Worm (Caenorhabditis elegans) whole organism, L3 larva: ENCODE data around the gene ZK1236.1.

Source experiments
- R02D3.7 ChIP-seq: fragments of 150-350 bp; optimal IDR thresholded peaks from 2 replicates; lab custom pipeline; 2014; ENCODE audit warnings: missing biosample characterization, missing genetic modification characterization
- ZK546.5 ChIP-seq: sonication (generic microtip); optimal IDR thresholded peaks from 2 replicates; lab custom pipeline; 2017; ENCODE audit warnings: missing biosample characterization, missing genetic modification characterization
- aly-2 ChIP-seq: fragments of 150-350 bp; optimal IDR thresholded peaks from 2 replicates; lab custom pipeline; 2014; ENCODE audit warnings: missing biosample characterization, missing genetic modification characterization
- ama-1 ChIP-seq: fragments of 150-350 bp; optimal IDR thresholded peaks from 2 replicates; lab custom pipeline; 2018
- ceh-16 ChIP-seq: sonication (generic microtip); optimal IDR thresholded peaks from 2 replicates; lab custom pipeline; 2017; ENCODE audit warnings: missing biosample characterization, missing genetic modification characterization
- ceh-28 ChIP-seq: fragments of 150-350 bp; optimal IDR thresholded peaks from 2 replicates; lab custom pipeline; 2014; ENCODE audit warnings: missing biosample characterization, missing genetic modification reagents, missing genetic modification characterization
- ceh-82 ChIP-seq: fragments of 150-350 bp; optimal IDR thresholded peaks from 2 replicates; lab custom pipeline; 2014; ENCODE audit warnings: missing biosample characterization, missing genetic modification characterization
- ceh-9 ChIP-seq: sonication (generic microtip); optimal IDR thresholded peaks from 2 replicates; lab custom pipeline; 2018; ENCODE audit warnings: missing biosample characterization, missing genetic modification characterization
- daf-12 ChIP-seq: fragments of 150-350 bp; optimal IDR thresholded peaks from 2 replicates; lab custom pipeline; 2014; ENCODE audit warnings: missing biosample characterization, missing genetic modification reagents, missing genetic modification characterization
- egl-27 ChIP-seq: sonication (generic microtip); optimal IDR thresholded peaks from 4 replicates; lab custom pipeline; 2017; ENCODE audit warnings: missing biosample characterization, missing genetic modification reagents, missing genetic modification characterization
- egl-5 ChIP-seq: fragments of 150-350 bp; optimal IDR thresholded peaks from 2 replicates; lab custom pipeline; 2017; ENCODE audit warnings: missing biosample characterization, missing genetic modification reagents, missing genetic modification characterization, inconsistent platforms
- elt-1 ChIP-seq: fragments of 150-350 bp; optimal IDR thresholded peaks from 2 replicates; lab custom pipeline; 2014; ENCODE audit warnings: missing biosample characterization, missing genetic modification characterization
- elt-3 ChIP-seq, 3 experiments: fragments of 150-350 bp in 1 of 3; sonication (generic microtip) in 2 of 3; optimal IDR thresholded peaks; 2 replicates in 2 of 3; 4 replicates in 1 of 3; lab custom pipeline; 2014 to 2017; ENCODE audit warnings: missing biosample characterization in 3 of 3, missing genetic modification characterization in 3 of 3
- eor-1 ChIP-seq, 2 experiments: fragments of 150-350 bp; optimal IDR thresholded peaks; 2 replicates each; lab custom pipeline; 2014 to 2018; ENCODE audit warnings: missing biosample characterization in 2 of 2, missing genetic modification characterization in 2 of 2
- fkh-10 ChIP-seq: sonication (generic microtip); optimal IDR thresholded peaks from 2 replicates; lab custom pipeline; 2017; ENCODE audit warnings: missing biosample characterization, missing genetic modification reagents, missing genetic modification characterization
- fkh-2 ChIP-seq: fragments of 150-350 bp; optimal IDR thresholded peaks from 2 replicates; lab custom pipeline; 2014; ENCODE audit warnings: missing biosample characterization, missing genetic modification reagents, missing genetic modification characterization
- fos-1 ChIP-seq: fragments of 150-350 bp; optimal IDR thresholded peaks from 2 replicates; lab custom pipeline; 2014; ENCODE audit warnings: missing biosample characterization, missing genetic modification characterization
- hmg-11 ChIP-seq: sonication (generic microtip); optimal IDR thresholded peaks from 2 replicates; lab custom pipeline; 2016; ENCODE audit warnings: missing genetic modification characterization, missing compliant biosample characterization
- jun-1 ChIP-seq: fragments of 150-350 bp; optimal IDR thresholded peaks from 2 replicates; lab custom pipeline; 2014; ENCODE audit warnings: missing biosample characterization, missing genetic modification reagents, missing genetic modification characterization
- lin-15B ChIP-seq: fragments of 150-350 bp; optimal IDR thresholded peaks from 2 replicates; lab custom pipeline; 2014; ENCODE audit warnings: missing biosample characterization, missing genetic modification characterization
- lin-39 ChIP-seq: fragments of 150-350 bp; optimal IDR thresholded peaks from 2 replicates; lab custom pipeline; 2018; ENCODE audit warnings: missing biosample characterization, missing genetic modification reagents, missing genetic modification characterization
- lsy-12 ChIP-seq: sonication (generic microtip); optimal IDR thresholded peaks from 2 replicates; lab custom pipeline; 2016; ENCODE audit warnings: mild to moderate bottlenecking, missing genetic modification characterization, missing compliant biosample characterization
- mml-1 ChIP-seq: fragments of 150-350 bp; sonication (generic microtip); optimal IDR thresholded peaks from 3 replicates; lab custom pipeline; 2014; ENCODE audit warnings: missing biosample characterization, missing genetic modification characterization
- nfya-1 ChIP-seq: sonication (generic microtip); optimal IDR thresholded peaks from 2 replicates; lab custom pipeline; 2017; ENCODE audit warnings: missing genetic modification characterization, mild to moderate bottlenecking, missing compliant biosample characterization, antibody characterized with exemption, moderate library complexity; ENCODE audit not compliant: insufficient read depth
- nhr-11 ChIP-seq: fragments of 150-350 bp; optimal IDR thresholded peaks from 2 replicates; lab custom pipeline; 2014; ENCODE audit warnings: missing biosample characterization, missing genetic modification characterization
- nhr-12 ChIP-seq: fragments of 150-350 bp; optimal IDR thresholded peaks from 2 replicates; lab custom pipeline; 2014; ENCODE audit warnings: missing biosample characterization, missing genetic modification characterization
- nhr-23 ChIP-seq: fragments of 150-350 bp; optimal IDR thresholded peaks from 2 replicates; lab custom pipeline; 2014; ENCODE audit warnings: missing biosample characterization, missing genetic modification reagents, missing genetic modification characterization
- nhr-25 ChIP-seq: sonication (generic microtip); optimal IDR thresholded peaks from 2 replicates; lab custom pipeline; 2017; ENCODE audit warnings: missing biosample characterization, missing genetic modification characterization
- nhr-28 ChIP-seq: fragments of 150-350 bp; optimal IDR thresholded peaks from 2 replicates; lab custom pipeline; 2014; ENCODE audit warnings: missing biosample characterization, missing genetic modification characterization
- nhr-43 ChIP-seq: sonication (generic microtip); optimal IDR thresholded peaks from 2 replicates; lab custom pipeline; 2016; ENCODE audit warnings: mild to moderate bottlenecking, missing genetic modification characterization, missing compliant biosample characterization; ENCODE audit not compliant: poor library complexity, severe bottlenecking
- nhr-67 ChIP-seq: fragments of 150-350 bp; optimal IDR thresholded peaks from 2 replicates; lab custom pipeline; 2014; ENCODE audit warnings: missing biosample characterization, missing genetic modification characterization
- nhr-76 ChIP-seq: fragments of 150-350 bp; sonication (generic microtip); optimal IDR thresholded peaks from 5 replicates; lab custom pipeline; 2014; ENCODE audit warnings: missing biosample characterization, missing genetic modification characterization
- nhr-77 ChIP-seq: fragments of 150-350 bp; optimal IDR thresholded peaks from 2 replicates; lab custom pipeline; 2014; ENCODE audit warnings: missing biosample characterization, missing genetic modification characterization
- pha-4 ChIP-seq: fragments of 150-350 bp; optimal IDR thresholded peaks from 2 replicates; lab custom pipeline; 2014; ENCODE audit warnings: missing biosample characterization, missing genetic modification reagents, missing genetic modification characterization
- pqm-1 ChIP-seq: fragments of 150-350 bp; optimal IDR thresholded peaks from 2 replicates; lab custom pipeline; 2017; ENCODE audit warnings: missing biosample characterization, missing genetic modification characterization, inconsistent platforms
- sea-2 ChIP-seq: fragments of 150-350 bp; sonication (generic microtip); optimal IDR thresholded peaks from 4 replicates; lab custom pipeline; 2014; ENCODE audit warnings: missing biosample characterization, missing genetic modification reagents, missing genetic modification characterization
- skn-1 ChIP-seq: fragments of 150-350 bp; optimal IDR thresholded peaks from 2 replicates; lab custom pipeline; 2014; ENCODE audit warnings: missing biosample characterization, missing genetic modification characterization
- snpc-4 ChIP-seq: fragments of 150-350 bp; optimal IDR thresholded peaks from 2 replicates; lab custom pipeline; 2014; ENCODE audit warnings: missing biosample characterization, missing genetic modification characterization
- tbx-2 ChIP-seq: sonication (generic microtip); optimal IDR thresholded peaks from 2 replicates; lab custom pipeline; 2016; ENCODE audit warnings: mild to moderate bottlenecking, missing genetic modification characterization, missing compliant biosample characterization
- unc-39 ChIP-seq: sonication (generic microtip); optimal IDR thresholded peaks from 4 replicates; lab custom pipeline; 2017; ENCODE audit warnings: missing biosample characterization, missing genetic modification characterization
- zag-1 ChIP-seq: fragments of 150-350 bp; optimal IDR thresholded peaks from 2 replicates; lab custom pipeline; 2014; ENCODE audit warnings: missing biosample characterization, missing genetic modification characterization
- ztf-4 ChIP-seq: fragments of 150-350 bp; optimal IDR thresholded peaks from 2 replicates; lab custom pipeline; 2014; ENCODE audit warnings: missing biosample characterization, missing genetic modification characterization

Gene ZK1236.1

DNA sequence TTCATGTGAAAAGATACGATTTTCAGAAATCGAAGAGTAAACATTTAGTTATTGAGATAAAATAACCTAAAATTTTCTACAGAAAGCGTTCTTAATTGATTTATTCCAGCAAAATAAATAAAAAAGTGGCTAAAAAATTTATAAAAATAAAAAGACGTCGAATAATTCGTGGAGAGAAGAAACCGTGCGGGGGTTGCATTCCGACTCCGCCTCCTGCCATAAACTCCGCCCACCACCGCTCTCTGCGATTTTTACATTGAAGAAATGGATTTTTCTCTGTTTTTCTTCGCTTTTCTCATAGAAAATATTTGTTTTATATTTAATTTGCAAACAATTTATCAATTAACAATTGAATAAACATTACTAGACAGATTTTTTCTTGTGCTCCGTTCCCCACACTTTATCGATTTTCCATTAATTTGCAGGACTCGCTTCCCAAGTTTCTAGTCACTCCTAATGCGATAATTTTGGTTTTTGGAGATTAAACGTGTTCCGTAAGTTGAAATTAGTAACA, 23.6 kb upstream of the ZK1236.1 start, which contains the start of the genes ubxn-4 and cyy-1:
Gene ubxn-4, minus strand, starts transcription at position 114 of the 514 bp plus-strand sequence.
Gene cyy-1, plus strand, starts transcription at position 426 of the 514 bp plus-strand sequence.
- no peak for TF ChIP-seq egl-5 (tag; lab: Kevin White, UChicago)
- peak; percentile 29 for TF ChIP-seq hmg-11 (tag; lab: Kevin White, UChicago)
- no peak for TF ChIP-seq lin-15B (tag; lab: Kevin White, UChicago)
- peak; percentile 66 for TF ChIP-seq nfya-1 (tag; lab: Kevin White, UChicago)
- TF ChIP-seq nhr-11 = no peak

ce11 chrIII:8409166-8409565, 19.9 kb upstream of the ZK1236.1 start, which contains the start of gene ZK353.9:
ZK353.9 (plus strand) TSS chrIII:8409496.
- TF ChIP-seq elt-1 (no peak), ama-1 (lab: Kevin White, UChicago) (no peak), ZK546.5 (no peak), nfya-1 (tag; lab: Kevin White, UChicago) (no peak), fos-1 (tag; lab: Kevin White, UChicago) (no peak), pqm-1 (no peak), snpc-4 (tag; lab: Kevin White, UChicago) (no peak), fkh-2 (tag; lab: Kevin White, UChicago) (no peak), lin-15B (tag; lab: Kevin White, UChicago) (no peak), unc-39 (no peak), tbx-2 (no peak), ceh-82 (tag; lab: Kevin White, UChicago) (no peak), aly-2 (no peak), zag-1 (no peak), nhr-77 (tag; lab: Kevin White, UChicago) (no peak), jun-1 (no peak), nhr-12 (tag; lab: Kevin White, UChicago) (no peak), nhr-76 (tag; lab: Kevin White, UChicago) (no peak), ceh-28 (tag; lab: Kevin White, UChicago) (no peak)

- TF ChIP-seq elt-1 (no peak), pha-4 (no peak), ceh-82 (tag; lab: Kevin White, UChicago) (no peak), nfya-1 (tag; lab: Kevin White, UChicago) (no peak), egl-27 (tag; lab: Kevin White, UChicago) (no peak), egl-5 (tag; lab: Kevin White, UChicago) (no peak), ztf-4 (no peak), sea-2 (GFP tag; lab: Kevin White, UChicago) (no peak), nhr-43 (tag; lab: Kevin White, UChicago) (no peak), mml-1 (tag; lab: Kevin White, UChicago) (no peak), eor-1 (tag; optimal IDR thresholded peaks at IDR 0.05; lab: Kevin White, UChicago) (no peak), unc-39 (no peak), nhr-76 (tag; lab: Kevin White, UChicago) (no peak)
- TF ChIP-seq, all 47 proteins: peak for 0
Observed at ce11 chrIII:8410747-8411146, 18.4 kb upstream of the ZK1236.1 start.

DNA sequence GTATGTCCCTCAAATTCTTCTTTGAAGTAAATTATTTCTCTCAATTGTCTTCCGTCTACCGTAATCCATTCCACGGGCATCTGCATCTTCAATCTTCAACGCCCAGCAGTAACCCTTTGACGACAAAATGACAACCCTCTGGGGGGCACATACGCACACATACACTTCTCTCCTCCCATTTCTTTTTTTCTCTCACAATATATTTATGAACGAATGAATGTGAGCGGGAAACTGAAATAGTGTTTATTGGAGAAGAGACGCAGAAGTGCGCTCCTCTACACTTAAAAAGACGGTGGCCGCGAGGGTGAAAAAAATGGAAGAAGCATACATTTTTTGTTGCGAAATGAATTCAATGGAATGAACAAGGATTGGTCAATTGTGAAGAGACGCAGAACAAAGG, 17.1 kb upstream of the ZK1236.1 start:
- TF ChIP-seq pqm-1 (peak; percentile 66), hmg-11 (tag; lab: Kevin White, UChicago) (peak; percentile 80), ZK546.5 (no peak), daf-12 (tag; lab: Kevin White, UChicago) (no peak), jun-1 (no peak), egl-27 (tag; lab: Kevin White, UChicago) (no peak), ceh-82 (tag; lab: Kevin White, UChicago) (no peak), nhr-43 (tag; lab: Kevin White, UChicago) (peak; percentile 14), eor-1 (tag; optimal IDR thresholded peaks at IDR 0.05; lab: Kevin White, UChicago) (no peak), ceh-9 (tag; lab: Kevin White, UChicago) (no peak), fkh-2 (tag; lab: Kevin White, UChicago) (no peak), elt-3 (tag; optimal IDR thresholded peaks at IDR 0.05; lab: Kevin White, UChicago) (no peak), fkh-10 (GFP tag; lab: Kevin White, UChicago) (peak; percentile 75), nhr-12 (tag; lab: Kevin White, UChicago) (no peak), nhr-23 (tag; lab: Kevin White, UChicago) (peak; percentile 78), ceh-28 (tag; lab: Kevin White, UChicago) (peak; percentile 59), nhr-28 (tag; lab: Kevin White, UChicago) (no peak), zag-1 (no peak), nhr-67 (no peak), nfya-1 (tag; lab: Kevin White, UChicago) (peak; percentile 99), lin-39 (tag; lab: Kevin White, UChicago) (peak; percentile 77), ceh-16 (tag; lab: Kevin White, UChicago) (no peak), elt-1 (peak; percentile 55), egl-5 (tag; lab: Kevin White, UChicago) (peak; percentile 60), nhr-25 (tag; lab: Kevin White, UChicago) (peak; percentile 83), skn-1 (tag; lab: Kevin White, UChicago) (peak; percentile 35), R02D3.7 (tag; lab: Kevin White, UChicago) (peak; percentile 23), ama-1 (lab: Kevin White, UChicago) (no peak), pha-4 (peak; percentile 82), nhr-77 (tag; lab: Kevin White, UChicago) (no peak), ztf-4 (no peak), aly-2 (no peak), lsy-12 (tag; lab: Kevin White, UChicago) (peak; percentile 85), snpc-4 (tag; lab: Kevin White, UChicago) (peak; percentile 82), fos-1 (tag; lab: Kevin White, UChicago) (no peak), nhr-76 (tag; lab: Kevin White, UChicago) (no peak), unc-39 (no peak)
